Worm (Caenorhabditis elegans): ENCODE results near the gene R151.2.
A peak's percentile ranks its signal among the peaks of the same experiment; 100 is the strongest.

The R151.2 gene

DNA sequence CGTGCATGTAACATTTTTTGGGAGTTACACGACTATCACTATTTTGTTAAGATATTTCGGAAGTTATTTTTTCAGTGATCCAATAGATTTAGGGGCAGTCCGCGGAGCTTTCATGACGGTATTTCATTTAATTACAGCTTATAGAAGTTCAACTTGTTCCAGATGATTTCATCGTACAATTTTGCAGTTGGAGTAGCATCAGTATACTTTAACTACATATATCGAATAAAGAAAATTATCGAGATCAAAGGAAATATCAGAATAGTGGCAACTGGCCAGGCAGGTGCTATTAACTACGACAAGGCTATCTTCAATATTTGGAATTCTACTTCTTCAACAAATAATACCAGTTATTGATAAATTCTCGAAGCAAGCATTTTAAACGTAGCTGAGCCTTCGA, 31.3 kb upstream of the R151.2 start:
- TF ChIP-seq ceh-88 (GFP tag; IDR thresholded peaks at IDR 0.05) = no peak
- TF ChIP-seq efl-1 (optimal IDR thresholded peaks at IDR 0.05) = no peak
- peak in 1 of 2 experiments; percentile 85 for TF ChIP-seq efl-1 (GFP tag; optimal IDR thresholded peaks at IDR 0.05 in 1 of 2)
- peak in 1 of 2 experiments; percentile 14 for TF ChIP-seq lsy-2 (tag; optimal IDR thresholded peaks at IDR 0.05)
- no peak for TF ChIP-seq dsc-1 (tag; optimal IDR thresholded peaks at IDR 0.05)
- peak; percentile 46 for TF ChIP-seq nhr-85 (tag)

- TF ChIP-seq nhr-76 (tag; optimal IDR thresholded peaks at IDR 0.05) (no peak), ceh-8 (GFP tag; optimal IDR thresholded peaks at IDR 0.05) (peak; percentile 67), C16A3.4 (tag; optimal IDR thresholded peaks at IDR 0.05) (peak; percentile 96), lin-39 (tag; optimal IDR thresholded peaks at IDR 0.05) (peak; percentile 62), zag-1 (tag; optimal IDR thresholded peaks at IDR 0.05) (peak; percentile 51), nhr-84 (tag; optimal IDR thresholded peaks at IDR 0.05) (no peak), aha-1 (tag; optimal IDR thresholded peaks at IDR 0.05) (peak; percentile 77), nhr-237 (tag; optimal IDR thresholded peaks at IDR 0.05) (peak; percentile 74), nhr-28 (tag; optimal IDR thresholded peaks at IDR 0.05) (no peak), efl-1 (optimal IDR thresholded peaks at IDR 0.05) (peak; percentile 90 to 92), efl-1 (GFP tag; optimal IDR thresholded peaks at IDR 0.05 in 1 of 2) (peak; percentile 82 to 97), unc-98 (GFP tag; IDR thresholded peaks at IDR 0.05) (no peak), ama-1 (optimal IDR thresholded peaks at IDR 0.05) (peak; percentile 30), ztf-4 (tag; optimal IDR thresholded peaks at IDR 0.05) (peak; percentile 67), snpc-4 (tag; optimal IDR thresholded peaks at IDR 0.05) (peak; percentile 82), nhr-12 (tag; optimal IDR thresholded peaks at IDR 0.05) (no peak), fkh-10 (GFP tag; optimal IDR thresholded peaks at IDR 0.05) (peak; percentile 66), sup-37 (GFP tag; optimal IDR thresholded peaks at IDR 0.05) (no peak), nhr-85 (tag) (peak; percentile 94), isw-1 (GFP tag; IDR thresholded peaks at IDR 0.05) (peak; percentile 94), pqm-1 (tag; optimal IDR thresholded peaks at IDR 0.05) (no peak), sox-4 (tag; optimal IDR thresholded peaks at IDR 0.05) (peak; percentile 59), nhr-20 (tag; optimal IDR thresholded peaks at IDR 0.05) (peak; percentile 94), nhr-47 (tag; optimal IDR thresholded peaks at IDR 0.05) (peak; percentile 92), xbp-1 (tag; optimal IDR thresholded peaks at IDR 0.05) (peak; percentile 94), dsc-1 (tag; optimal IDR thresholded peaks at IDR 0.05) (peak; percentile 89), blmp-1 (tag; optimal IDR thresholded peaks at IDR 0.05) (peak; percentile 93), grh-1 (GFP tag; IDR thresholded peaks at IDR 0.05) (peak; percentile 70), ceh-82 (tag; optimal IDR thresholded peaks at IDR 0.05) (peak; percentile 88 to 90 (median 89)), nhr-77 (tag; optimal IDR thresholded peaks at IDR 0.05) (peak; percentile 90), Y116A8C.19 (tag; optimal IDR thresholded peaks at IDR 0.05; ENCODE audit: borderline replicate concordance) (no peak), elt-3 (tag; optimal IDR thresholded peaks at IDR 0.05) (peak in 3 of 6 experiments; percentile 76 to 94 (median 88)), hlh-4 (tag; optimal IDR thresholded peaks at IDR 0.05) (no peak), fkh-8 (tag; optimal IDR thresholded peaks at IDR 0.05) (peak; percentile 88), ces-1 (GFP tag; optimal IDR thresholded peaks at IDR 0.05) (no peak), unc-86 (tag; optimal IDR thresholded peaks at IDR 0.05) (peak; percentile 80), F16B12.6 (tag; optimal IDR thresholded peaks at IDR 0.05) (peak; percentile 69), jun-1 (tag; optimal IDR thresholded peaks at IDR 0.05) (peak; percentile 86), unc-62 (GFP tag; optimal IDR thresholded peaks at IDR 0.05) (no peak), unc-130 (tag; optimal IDR thresholded peaks at IDR 0.05) (peak; percentile 96), zip-4 (GFP tag; optimal IDR thresholded peaks at IDR 0.05) (peak; percentile 66), C04F5.9 (tag; optimal IDR thresholded peaks at IDR 0.05) (peak; percentile 78), lin-15B (tag; optimal IDR thresholded peaks at IDR 0.05) (peak; percentile 90), snu-23 (GFP tag; optimal IDR thresholded peaks at IDR 0.05) (peak; percentile 95), ets-5 (GFP tag; IDR thresholded peaks at IDR 0.05) (no peak), nhr-90 (tag; optimal IDR thresholded peaks at IDR 0.05; ENCODE audit: poor library complexity) (peak; percentile 92), vab-15 (tag; optimal IDR thresholded peaks at IDR 0.05) (peak; percentile 5), pax-3 (tag; optimal IDR thresholded peaks at IDR 0.05) (peak; percentile 72), irx-1 (tag; optimal IDR thresholded peaks at IDR 0.05) (peak; percentile 83)
Observed at ce11 chrIII:7179538-7180301, 30.0 kb upstream of the R151.2 start, which contains the start of the genes rps-14 and rpl-36. rps-14 (minus strand) TSS chrIII:7179588. rpl-36 (plus strand) TSS chrIII:7180251.

All from whole organism, L1 larva.